Worm (Caenorhabditis elegans) whole organism, young adult: Measurements from ENCODE around the gene srd-20.

Experiments
- B0019.2 ChIP-seq: fragments of 200-800 bp; sonication (Bioruptor generic); conservative IDR thresholded peaks from 2 replicates; pipeline ENCODE4 v1.3.6; 2022; ENCODE audit warnings: missing genetic modification reagents, missing genetic modification characterization, missing compliant biosample characterization
- B0035.1 ChIP-seq: sonication (generic microtip); optimal IDR thresholded peaks from 2 replicates; lab custom pipeline; 2016; ENCODE audit warnings: missing genetic modification characterization, mild to moderate bottlenecking, missing compliant biosample characterization, missing genotype, missing genetic modification reagents
- C17E4.6 ChIP-seq: fragments of 200-800 bp; sonication (Bioruptor generic); IDR thresholded peaks from 2 replicates; pipeline ENCODE4 v1.3.6; 2022; ENCODE audit warnings: missing genetic modification reagents, missing genetic modification characterization, missing compliant biosample characterization
- F33H1.4 ChIP-seq: fragments of 200-800 bp; sonication (Bioruptor generic); IDR thresholded peaks from 2 replicates; pipeline ENCODE4 v1.3.6; 2022; ENCODE audit warnings: missing genetic modification reagents, missing genetic modification characterization, missing compliant biosample characterization
- F57A8.1 ChIP-seq: fragments of 200-800 bp; sonication (Bioruptor generic); optimal IDR thresholded peaks from 2 replicates; lab custom pipeline; 2018; ENCODE audit warnings: mild to moderate bottlenecking, missing genetic modification characterization, moderate library complexity, missing compliant biosample characterization
- K12H6.12 ChIP-seq: fragments of 200-800 bp; sonication (Bioruptor generic); optimal IDR thresholded peaks from 2 replicates; lab custom pipeline; 2018; ENCODE audit warnings: mild to moderate bottlenecking, missing genetic modification characterization, missing compliant biosample characterization
- attf-5 ChIP-seq: fragments of 200-800 bp; sonication (Bioruptor generic); optimal IDR thresholded peaks from 2 replicates; lab custom pipeline; 2018; ENCODE audit warnings: mild to moderate bottlenecking, missing genetic modification characterization, missing compliant biosample characterization
- ets-4 ChIP-seq: fragments of 200-800 bp; sonication (Bioruptor generic); optimal IDR thresholded peaks from 2 replicates; lab custom pipeline; 2018; ENCODE audit warnings: mild to moderate bottlenecking, missing genetic modification characterization, missing compliant biosample characterization
- snpc-1.1 ChIP-seq: sonication (generic microtip); optimal IDR thresholded peaks from 2 replicates; lab custom pipeline; 2017; ENCODE audit warnings: missing genetic modification characterization, mild to moderate bottlenecking, missing compliant biosample characterization, antibody characterized with exemption, moderate library complexity, missing genotype, missing genetic modification reagents; ENCODE audit not compliant: insufficient read depth
- snpc-4 ChIP-seq, 5 experiments: fragments of 150-350 bp in 1 of 5; sonication (generic microtip) in 4 of 5; optimal IDR thresholded peaks; 2 replicates each; lab custom pipeline; 2014 to 2018; ENCODE audit warnings: missing genetic modification characterization in 5 of 5, missing biosample characterization in 3 of 5, antibody characterized with exemption in 2 of 5, mild to moderate bottlenecking in 2 of 5, missing compliant biosample characterization in 2 of 5, missing genotype in 2 of 5, moderate library complexity in 2 of 5, missing genetic modification reagents in 1 of 5
- unc-130 ChIP-seq: sonication (generic microtip); optimal IDR thresholded peaks from 2 replicates; lab custom pipeline; 2016; ENCODE audit warnings: missing genetic modification reagents, missing genetic modification characterization, missing compliant biosample characterization
- ztf-22 ChIP-seq: fragments of 200-800 bp; sonication (Bioruptor generic); optimal IDR thresholded peaks from 2 replicates; lab custom pipeline; 2018; ENCODE audit warnings: mild to moderate bottlenecking, missing genetic modification characterization, moderate library complexity, missing compliant biosample characterization
- ztf-3 ChIP-seq: fragments of 200-800 bp; sonication (Bioruptor generic); optimal IDR thresholded peaks from 2 replicates; lab custom pipeline; 2018; ENCODE audit warnings: mild to moderate bottlenecking, missing genetic modification characterization, missing compliant biosample characterization

DNA sequence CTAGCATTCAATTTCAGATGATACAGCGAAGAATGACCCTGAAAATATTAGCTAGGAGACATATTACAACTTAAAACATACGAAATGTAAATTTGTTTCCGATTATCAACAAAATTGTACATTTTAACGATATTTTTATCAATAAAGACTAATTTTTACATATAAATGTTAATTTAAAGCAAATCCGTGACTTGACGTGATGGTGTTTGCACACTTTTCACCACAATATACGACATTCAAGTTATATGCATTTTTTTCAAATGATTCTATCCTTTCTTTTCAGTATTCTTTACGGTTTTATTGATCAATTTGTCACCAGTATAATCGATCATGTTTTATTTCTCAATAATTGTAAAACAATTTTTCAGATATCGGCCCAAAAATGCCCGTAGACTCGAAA, 40.4 kb downstream of the srd-20 start, which contains the start of gene Y38A10A.7:
- TF ChIP-seq ztf-22 (GFP tag; lab: Kevin White, UChicago) (no peak), snpc-4 (GFP tag; optimal IDR thresholded peaks at IDR 0.05; lab: Kevin White, UChicago) (no peak), snpc-4 (tag; optimal IDR thresholded peaks at IDR 0.05; lab: Kevin White, UChicago) (no peak), ets-4 (GFP tag; lab: Kevin White, UChicago) (no peak), snpc-1.1 (no peak), unc-130 (no peak), F57A8.1 (GFP tag; lab: Kevin White, UChicago) (no peak), B0035.1 (tag; lab: Kevin White, UChicago) (no peak), F33H1.4 (no peak), ztf-3 (GFP tag; lab: Kevin White, UChicago) (no peak), K12H6.12 (tag; lab: Kevin White, UChicago) (no peak), B0019.2 (GFP tag; lab: Robert Waterston, UW) (no peak), C17E4.6 (GFP tag; lab: Robert Waterston, UW) (no peak), attf-5 (GFP tag; lab: Kevin White, UChicago) (no peak)
